Worm (Caenorhabditis elegans) whole organism, young adult: ENCODE results near the gene F46B6.5.

Source experiments
- aptf-3 ChIP-seq: fragments of 200-800 bp; sonication (Bioruptor generic); IDR thresholded peaks from 2 replicates; pipeline ENCODE4 v1.3.6; 2022; ENCODE audit warnings: missing genetic modification characterization, missing compliant biosample characterization
- lin-35 ChIP-seq, 3 experiments: fragments of 150-350 bp in 2 of 3; sonication (generic microtip) in 1 of 3; optimal IDR thresholded peaks; 2 replicates each; lab custom pipeline; 2014 to 2018; ENCODE audit warnings: missing biosample characterization in 3 of 3, missing genetic modification characterization in 3 of 3, missing genetic modification reagents in 3 of 3
- madf-10 ChIP-seq: sonication (generic microtip); optimal IDR thresholded peaks from 2 replicates; lab custom pipeline; 2016; ENCODE audit warnings: mild to moderate bottlenecking, missing genetic modification characterization, missing compliant biosample characterization
- nhr-80 ChIP-seq: sonication (generic microtip); optimal IDR thresholded peaks from 2 replicates; lab custom pipeline; 2016; ENCODE audit warnings: missing genetic modification characterization, missing compliant biosample characterization
- repo-1 ChIP-seq: sonication (generic microtip); optimal IDR thresholded peaks from 2 replicates; lab custom pipeline; 2017; ENCODE audit warnings: mild to moderate bottlenecking, missing genetic modification characterization, missing compliant biosample characterization
- snpc-4 ChIP-seq, 5 experiments: fragments of 150-350 bp in 1 of 5; sonication (generic microtip) in 4 of 5; optimal IDR thresholded peaks; 2 replicates each; lab custom pipeline; 2014 to 2018; ENCODE audit warnings: missing genetic modification characterization in 5 of 5, missing biosample characterization in 3 of 5, antibody characterized with exemption in 2 of 5, mild to moderate bottlenecking in 2 of 5, missing compliant biosample characterization in 2 of 5, missing genotype in 2 of 5, moderate library complexity in 2 of 5, missing genetic modification reagents in 1 of 5
- zfh-2 ChIP-seq: fragments of 200-800 bp; sonication (Bioruptor generic); conservative IDR thresholded peaks from 2 replicates; pipeline ENCODE4 v1.3.6; 2022; ENCODE audit warnings: missing genetic modification reagents, missing genetic modification characterization, missing compliant biosample characterization
- ztf-28 ChIP-seq: fragments of 200-800 bp; sonication (Bioruptor generic); IDR thresholded peaks from 2 replicates; pipeline ENCODE4 v1.3.6; 2022; ENCODE audit warnings: missing genetic modification reagents, missing genetic modification characterization, missing compliant biosample characterization

DNA sequence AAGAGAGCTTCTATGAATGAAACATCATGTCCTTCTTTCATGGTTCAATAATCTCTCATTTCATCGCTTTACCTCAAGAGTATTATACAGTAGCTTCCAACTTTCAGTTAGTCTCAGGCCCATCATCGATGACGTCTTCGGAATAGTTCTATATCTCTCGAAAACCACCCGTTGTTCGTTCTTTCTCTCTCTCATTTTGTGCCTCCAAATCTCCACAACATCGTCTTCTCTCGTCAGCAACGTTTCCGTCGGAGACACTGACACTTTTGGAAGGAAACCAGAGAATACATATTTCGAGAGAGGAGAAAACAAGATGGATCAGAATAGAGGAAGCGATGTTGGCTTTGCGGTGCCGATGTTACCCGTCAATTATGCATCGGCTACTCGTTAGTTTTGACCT lies 51.0 kb downstream of the F46B6.5 start:
- TF ChIP-seq ztf-28 (GFP tag; lab: Robert Waterston, UW) (no peak), madf-10 (tag; lab: Kevin White, UChicago) (no peak), zfh-2 (GFP tag; lab: Robert Waterston, UW) (no peak), aptf-3 (GFP tag; lab: Robert Waterston, UW) (no peak), lin-35 (GFP tag; optimal IDR thresholded peaks at IDR 0.05; lab: Kevin White, UChicago) (no peak), snpc-4 (GFP tag; optimal IDR thresholded peaks at IDR 0.05; lab: Kevin White, UChicago) (no peak), snpc-4 (tag; optimal IDR thresholded peaks at IDR 0.05; lab: Kevin White, UChicago) (no peak), nhr-80 (tag; lab: Kevin White, UChicago) (no peak), repo-1 (tag; lab: Kevin White, UChicago) (no peak)
